Worm (Caenorhabditis elegans): ENCODE data around the gene ins-15.

ins-15 gene

ce11 chrII:6736604-6737003 lies 7.9 kb downstream of the ins-15 start, which contains the start of gene T14B4.1:
TSS of gene T14B4.1 (plus strand) at chrII:6736904.
- TF ChIP-seq sptf-1 (tag; optimal IDR thresholded peaks at IDR 0.05) (no peak), nhr-237 (tag; optimal IDR thresholded peaks at IDR 0.05) (no peak), pha-4 (tag; optimal IDR thresholded peaks at IDR 0.05) (no peak), tbx-8 (GFP tag; optimal IDR thresholded peaks at IDR 0.05) (no peak), sem-2 (GFP tag; optimal IDR thresholded peaks at IDR 0.05) (no peak), mls-2 (tag; optimal IDR thresholded peaks at IDR 0.05) (no peak), lin-32 (GFP tag; optimal IDR thresholded peaks at IDR 0.05) (no peak), M03D4.4 (tag; optimal IDR thresholded peaks at IDR 0.05) (no peak), lsy-2 (tag; optimal IDR thresholded peaks at IDR 0.05) (no peak), elt-1 (tag; optimal IDR thresholded peaks at IDR 0.05; ENCODE audit: borderline replicate concordance, insufficient read depth) (no peak), cnd-1 (tag; optimal IDR thresholded peaks at IDR 0.05) (no peak), drap-1 (GFP tag; optimal IDR thresholded peaks at IDR 0.05) (no peak), unc-39 (tag; optimal IDR thresholded peaks at IDR 0.05) (no peak), ceh-83 (GFP tag; optimal IDR thresholded peaks at IDR 0.05) (no peak), lin-13 (tag; optimal IDR thresholded peaks at IDR 0.05) (no peak), ztf-11 (tag; optimal IDR thresholded peaks at IDR 0.05) (no peak), unc-62 (GFP tag; optimal IDR thresholded peaks at IDR 0.05) (no peak)

- no peak for TF ChIP-seq nhr-28 (tag; optimal IDR thresholded peaks at IDR 0.05)
- no peak for TF ChIP-seq nhr-76 (tag; optimal IDR thresholded peaks at IDR 0.05)
- TF ChIP-seq ceh-43 (GFP tag; optimal IDR thresholded peaks at IDR 0.05) = no peak
- TF ChIP-seq mab-5 (tag; optimal IDR thresholded peaks at IDR 0.05) = no peak
- TF ChIP-seq zip-8 (tag; optimal IDR thresholded peaks at IDR 0.05) = no peak
- no peak for TF ChIP-seq flh-1 (GFP tag; optimal IDR thresholded peaks at IDR 0.05)
- TF ChIP-seq pha-4 (tag; optimal IDR thresholded peaks at IDR 0.05) = no peak
Observed at ce11 chrII:6736066-6736465, 8.5 kb downstream of the ins-15 start, which contains the start of gene mrps-18.C. TSS of gene mrps-18.C (plus strand) at chrII:6736203.

ce11 chrII:6734674-6735073 lies 9.9 kb downstream of the ins-15 start, which contains the start of gene T14B4.3:
TSS of gene T14B4.3 (plus strand) at chrII:6734937.
- TF ChIP-seq pha-4 (tag; optimal IDR thresholded peaks at IDR 0.05) = peak; percentile 34
- peak; percentile 36 for TF ChIP-seq sptf-1 (tag; optimal IDR thresholded peaks at IDR 0.05)
- TF ChIP-seq nhr-2 (tag; optimal IDR thresholded peaks at IDR 0.05) = no peak
- TF ChIP-seq hlh-1 (tag; optimal IDR thresholded peaks at IDR 0.05) = no peak
- no peak for TF ChIP-seq lin-32 (GFP tag; optimal IDR thresholded peaks at IDR 0.05)
- TF ChIP-seq nhr-28 (tag; optimal IDR thresholded peaks at IDR 0.05) = no peak
- no peak for TF ChIP-seq unc-62 (GFP tag; optimal IDR thresholded peaks at IDR 0.05)
- peak; percentile 76 for TF ChIP-seq mep-1 (tag; optimal IDR thresholded peaks at IDR 0.05)
- no peak for TF ChIP-seq bed-3 (GFP tag; optimal IDR thresholded peaks at IDR 0.05)
- TF ChIP-seq lin-13 (tag; optimal IDR thresholded peaks at IDR 0.05) = no peak
- peak; percentile 50 for TF ChIP-seq ces-1 (GFP tag; optimal IDR thresholded peaks at IDR 0.05)
- TF ChIP-seq nhr-237 (tag; optimal IDR thresholded peaks at IDR 0.05) = no peak
- peak; percentile 83 for TF ChIP-seq lsy-2 (tag; optimal IDR thresholded peaks at IDR 0.05)

- TF ChIP-seq lin-13 (tag; optimal IDR thresholded peaks at IDR 0.05) = no peak
- no peak for TF ChIP-seq lsy-2 (tag; optimal IDR thresholded peaks at IDR 0.05)
- no peak for TF ChIP-seq flh-1 (GFP tag; optimal IDR thresholded peaks at IDR 0.05)
- TF ChIP-seq drap-1 (GFP tag; optimal IDR thresholded peaks at IDR 0.05) = no peak
- no peak for TF ChIP-seq tbx-8 (GFP tag; optimal IDR thresholded peaks at IDR 0.05)
- no peak for TF ChIP-seq unc-39 (tag; optimal IDR thresholded peaks at IDR 0.05)
- TF ChIP-seq nhr-237 (tag; optimal IDR thresholded peaks at IDR 0.05) = no peak
- TF ChIP-seq hlh-1 (tag; optimal IDR thresholded peaks at IDR 0.05) = no peak
- TF ChIP-seq ceh-39 (tag; optimal IDR thresholded peaks at IDR 0.05) = no peak
- TF ChIP-seq nhr-28 (tag; optimal IDR thresholded peaks at IDR 0.05) = no peak
- TF ChIP-seq mab-5 (tag; optimal IDR thresholded peaks at IDR 0.05) = no peak
- TF ChIP-seq ceh-83 (GFP tag; optimal IDR thresholded peaks at IDR 0.05) = no peak
- no peak for TF ChIP-seq mep-1 (tag; optimal IDR thresholded peaks at IDR 0.05)
- no peak for TF ChIP-seq elt-1 (tag; optimal IDR thresholded peaks at IDR 0.05; ENCODE audit: borderline replicate concordance, insufficient read depth)
- no peak for TF ChIP-seq M03D4.4 (tag; optimal IDR thresholded peaks at IDR 0.05)
- TF ChIP-seq elt-3 (tag; optimal IDR thresholded peaks at IDR 0.05) = no peak
- no peak for TF ChIP-seq ces-1 (GFP tag; optimal IDR thresholded peaks at IDR 0.05)
- TF ChIP-seq unc-62 (GFP tag; optimal IDR thresholded peaks at IDR 0.05) = no peak
- TF ChIP-seq cnd-1 (tag; optimal IDR thresholded peaks at IDR 0.05) = no peak
- TF ChIP-seq ztf-11 (tag; optimal IDR thresholded peaks at IDR 0.05) = no peak
Observed at ce11 chrII:6733718-6734117, 10.8 kb downstream of the ins-15 start, which contains the start of gene T14B4.9. TSS of gene T14B4.9 (minus strand) at chrII:6733818.

ce11 chrII:6729331-6729730 lies 15.2 kb downstream of the ins-15 start, which contains the start of gene T14B4.8:
TSS of gene T14B4.8 (minus strand) at chrII:6729390.
- TF ChIP-seq elt-1 (tag; optimal IDR thresholded peaks at IDR 0.05; ENCODE audit: borderline replicate concordance, insufficient read depth) = no peak
- no peak for TF ChIP-seq lin-13 (tag; optimal IDR thresholded peaks at IDR 0.05)
- TF ChIP-seq ces-1 (GFP tag; optimal IDR thresholded peaks at IDR 0.05) = peak; percentile 77
- TF ChIP-seq sptf-1 (tag; optimal IDR thresholded peaks at IDR 0.05) = peak; percentile 22
- TF ChIP-seq sem-2 (GFP tag; optimal IDR thresholded peaks at IDR 0.05) = no peak
- peak; percentile 24 for TF ChIP-seq unc-120 (tag; optimal IDR thresholded peaks at IDR 0.05; ENCODE audit: poor library complexity, severe bottlenecking)
- peak; percentile 31 for TF ChIP-seq unc-62 (GFP tag; optimal IDR thresholded peaks at IDR 0.05)
- peak; percentile 2 for TF ChIP-seq mep-1 (tag; optimal IDR thresholded peaks at IDR 0.05)

Data from whole organism, mixed stage, embryonic.